Worm (Caenorhabditis elegans) whole organism, midembryonic: ENCODE data around the gene F54D12.10.

Experiments used
- cog-1 ChIP-seq: sonication (generic microtip); optimal IDR thresholded peaks from 2 replicates; lab custom pipeline; 2016; ENCODE audit warnings: missing genetic modification characterization, missing compliant biosample characterization
- flt-1 ChIP-seq: fragments of 200-800 bp; sonication (Bioruptor generic); IDR thresholded peaks from 2 replicates; pipeline ENCODE4 v1.3.6; 2022; ENCODE audit warnings: missing genetic modification characterization, missing compliant biosample characterization
- klf-2 ChIP-seq: fragments of 200-800 bp; sonication (Bioruptor generic); conservative IDR thresholded peaks from 2 replicates; pipeline ENCODE4 v1.3.6; 2022; ENCODE audit warnings: missing genetic modification reagents, missing genetic modification characterization, missing compliant biosample characterization
- ref-1 ChIP-seq: fragments of 200-800 bp; sonication (Bioruptor generic); conservative IDR thresholded peaks from 2 replicates; pipeline ENCODE4 v1.3.6; 2022; ENCODE audit warnings: missing genetic modification reagents, missing genetic modification characterization, missing compliant biosample characterization
- tab-1 ChIP-seq: fragments of 200-800 bp; sonication (Bioruptor generic); IDR thresholded peaks from 2 replicates; pipeline ENCODE4 v1.3.6; 2022; ENCODE audit warnings: missing genetic modification characterization, missing compliant biosample characterization
- ztf-23 ChIP-seq: fragments of 200-800 bp; sonication (Bioruptor generic); IDR thresholded peaks from 2 replicates; pipeline ENCODE4 v1.3.6; 2022; ENCODE audit warnings: missing genetic modification reagents, missing genetic modification characterization, missing compliant biosample characterization
- ztf-29 ChIP-seq: fragments of 200-800 bp; sonication (Bioruptor generic); IDR thresholded peaks from 2 replicates; pipeline ENCODE4 v1.3.6; 2022; ENCODE audit warnings: missing genetic modification reagents, missing genetic modification characterization, missing compliant biosample characterization

DNA sequence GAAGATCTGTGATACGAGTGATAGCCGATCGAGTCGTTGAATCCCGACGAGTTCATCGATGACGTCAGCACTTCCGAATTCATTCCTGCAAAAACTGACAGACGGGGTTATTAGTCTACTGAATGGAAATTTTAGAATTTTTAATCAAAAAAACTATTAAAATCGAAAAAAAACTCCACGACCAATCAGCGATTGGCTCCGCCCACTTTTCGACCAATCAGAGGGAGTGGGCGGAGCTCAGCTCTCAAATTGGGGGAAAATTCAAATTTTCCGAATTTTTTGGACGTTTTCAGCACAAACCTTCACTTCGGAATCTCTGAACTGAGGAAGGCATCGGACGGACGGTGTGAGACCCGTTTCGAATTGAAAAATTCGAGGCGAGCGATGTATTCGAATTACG lies 5.2 kb downstream of the F54D12.10 start:
- no peak for TF ChIP-seq ztf-23 (GFP tag; lab: Robert Waterston, UW)
- no peak for TF ChIP-seq cog-1
- no peak for TF ChIP-seq flt-1 (GFP tag; lab: Robert Waterston, UW)
- no peak for TF ChIP-seq ztf-29 (GFP tag; lab: Robert Waterston, UW)
- no peak for TF ChIP-seq ref-1 (GFP tag; lab: Robert Waterston, UW)
- no peak for TF ChIP-seq klf-2 (GFP tag; lab: Robert Waterston, UW)
- no peak for TF ChIP-seq tab-1 (GFP tag; lab: Robert Waterston, UW)
